Fruit fly (Drosophila melanogaster): ENCODE data around the gene CG6661.

CG6661 gene

dm6 chr3L:13993742-13994719 lies 40.5 kb upstream of the CG6661 start, which contains the start of gene CtsK1 (continued):
- TF ChIP-seq ftz-f1 (GFP tag; optimal IDR thresholded peaks at IDR 0.05) (no peak), CG3065 (GFP tag; optimal IDR thresholded peaks at IDR 0.05) (no peak), Oli (tag; optimal IDR thresholded peaks at IDR 0.05) (peak; percentile 12), psq (GFP tag; optimal IDR thresholded peaks at IDR 0.05) (no peak), MESR4 (GFP tag; optimal IDR thresholded peaks at IDR 0.05) (no peak), NfI (GFP tag; optimal IDR thresholded peaks at IDR 0.05) (no peak), Nf-YB (GFP tag; optimal IDR thresholded peaks at IDR 0.05) (no peak), CG1529 (GFP tag; optimal IDR thresholded peaks at IDR 0.05) (no peak), trem (tag; optimal IDR thresholded peaks at IDR 0.05) (no peak), Eip74EF (GFP tag; optimal IDR thresholded peaks at IDR 0.05) (no peak), fd102C (GFP tag; optimal IDR thresholded peaks at IDR 0.05) (no peak), ssp (GFP tag; IDR thresholded peaks at IDR 0.05) (no peak), nerfin-1 (tag; optimal IDR thresholded peaks at IDR 0.05) (no peak), chinmo (GFP tag; IDR thresholded peaks at IDR 0.05; ENCODE audit: partially characterized antibody) (0 out of 4 replicates have a peak, but pooled peaks have one; percentile 71), vfl (GFP tag; optimal IDR thresholded peaks at IDR 0.05) (no peak), CG1233 (GFP tag; optimal IDR thresholded peaks at IDR 0.05) (no peak), CG1603 (tag; optimal IDR thresholded peaks at IDR 0.05) (no peak), CG32767 (GFP tag; IDR thresholded peaks at IDR 0.05) (no peak), gcm (GFP tag; optimal IDR thresholded peaks at IDR 0.05) (no peak), CG12744 (GFP tag; optimal IDR thresholded peaks at IDR 0.05) (no peak), CG11695 (GFP tag; IDR thresholded peaks at IDR 0.05) (peak; percentile 71; the same call in 2 of the 3 replicates), grn (GFP tag; optimal IDR thresholded peaks at IDR 0.05) (no peak), CG32532 (GFP tag; IDR thresholded peaks at IDR 0.05) (peak; percentile 51; the same call in 1 of the 2 replicates), CG4820 (GFP tag; optimal IDR thresholded peaks at IDR 0.05) (no peak), corto (GFP tag; optimal IDR thresholded peaks at IDR 0.05) (no peak), C15 (GFP tag; IDR thresholded peaks at IDR 0.05) (no peak), Optix (GFP tag; IDR thresholded peaks at IDR 0.05) (no peak), zf30C (GFP tag; optimal IDR thresholded peaks at IDR 0.05) (no peak), Ptx1 (GFP tag; IDR thresholded peaks at IDR 0.05) (no peak; the same call in 1 of the 2 replicates), CG7372 (GFP tag; IDR thresholded peaks at IDR 0.05) (no peak), CG8765 (GFP tag; IDR thresholded peaks at IDR 0.05) (no peak), CG6654 (GFP tag; optimal IDR thresholded peaks at IDR 0.05) (no peak), fd96Cb (tag; optimal IDR thresholded peaks at IDR 0.05) (no peak), Hr51 (GFP tag; optimal IDR thresholded peaks at IDR 0.05) (peak in 1 of 2 experiments; percentile 25), CG13123 (GFP tag; optimal IDR thresholded peaks at IDR 0.05) (no peak), emc (GFP tag; optimal IDR thresholded peaks at IDR 0.05) (no peak), Gug (GFP tag; IDR thresholded peaks at IDR 0.05) (no peak), Dek (tag; optimal IDR thresholded peaks at IDR 0.05) (no peak), gsb-n (tag; optimal IDR thresholded peaks at IDR 0.05) (no peak), Nf-YA (GFP tag; IDR thresholded peaks at IDR 0.05) (no peak), CG4282 (GFP tag; optimal IDR thresholded peaks at IDR 0.05) (no peak), CG9727 (GFP tag; optimal IDR thresholded peaks at IDR 0.05) (peak; percentile 12), Trl (optimal IDR thresholded peaks at IDR 0.05) (no peak), Trl (GFP tag; optimal IDR thresholded peaks at IDR 0.05) (no peak), knrl (GFP tag; IDR thresholded peaks at IDR 0.05; ENCODE audit: partially characterized antibody) (peak; percentile 75), Hand (GFP tag; optimal IDR thresholded peaks at IDR 0.05) (no peak), ERR (GFP tag; optimal IDR thresholded peaks at IDR 0.05) (no peak), H2.0 (GFP tag; IDR thresholded peaks at IDR 0.05) (no peak), Hsf (GFP tag; optimal IDR thresholded peaks at IDR 0.05) (peak; percentile 14)
